Fruit fly (Drosophila melanogaster) whole organism, adult: Measurements from ENCODE around the gene CG45089.

Experiments used
- CG11617 ChIP-seq: fragments of 200-800 bp; sonication (Bioruptor generic); optimal IDR thresholded peaks from 2 replicates; lab custom pipeline; 2017; ENCODE audit warnings: mild to moderate bottlenecking, missing biosample characterization, missing genetic modification reagents, missing genetic modification characterization
- CG1620 ChIP-seq: fragments of 200-800 bp; sonication (Bioruptor generic); optimal IDR thresholded peaks from 2 replicates; lab custom pipeline; 2016; ENCODE audit warnings: missing biosample characterization, missing genetic modification characterization
- CG33017 ChIP-seq: fragments of 200-800 bp; sonication (Bioruptor generic); optimal IDR thresholded peaks from 2 replicates; lab custom pipeline; 2018; ENCODE audit warnings: missing biosample characterization, mild to moderate bottlenecking, missing genetic modification characterization, moderate library complexity
- CG7101 ChIP-seq: fragments of 200-800 bp; sonication (Bioruptor generic); optimal IDR thresholded peaks from 2 replicates; lab custom pipeline; 2018; ENCODE audit warnings: missing biosample characterization, mild to moderate bottlenecking, missing genetic modification characterization, moderate library complexity
- Crg-1 ChIP-seq: fragments of 200-800 bp; sonication (Bioruptor generic); optimal IDR thresholded peaks from 2 replicates; lab custom pipeline; 2016; ENCODE audit warnings: missing biosample characterization, missing genetic modification characterization
- Hr96 ChIP-seq: fragments of 200-800 bp; sonication (Bioruptor generic); optimal IDR thresholded peaks from 2 replicates; lab custom pipeline; 2016; ENCODE audit warnings: missing biosample characterization, missing genetic modification characterization
- bab1 ChIP-seq: fragments of 200-800 bp; sonication (Bioruptor generic); optimal IDR thresholded peaks from 3 replicates; lab custom pipeline; 2019; ENCODE audit warnings: missing biosample characterization, mild to moderate bottlenecking, missing genetic modification characterization, moderate library complexity
- cic ChIP-seq: fragments of 200-800 bp; sonication (Bioruptor generic); optimal IDR thresholded peaks from 2 replicates; lab custom pipeline; 2017; ENCODE audit warnings: missing biosample characterization, mild to moderate bottlenecking, missing genetic modification characterization, moderate library complexity
- kay ChIP-seq: fragments of 200-800 bp; sonication (Bioruptor generic); peaks from one replicate; lab custom pipeline; 2016; ENCODE audit warnings: missing biosample characterization, missing genetic modification characterization, borderline replicate concordance
- ovo ChIP-seq: fragments of 200-800 bp; sonication (Bioruptor generic); optimal IDR thresholded peaks from 2 replicates; lab custom pipeline; 2016; ENCODE audit warnings: missing biosample characterization, missing genetic modification characterization
- pad ChIP-seq: fragments of 200-800 bp; sonication (Bioruptor generic); optimal IDR thresholded peaks from 3 replicates; lab custom pipeline; 2017; ENCODE audit warnings: missing biosample characterization, missing genetic modification characterization, mild to moderate bottlenecking, moderate library complexity, missing genetic modification reagents
- tj ChIP-seq: fragments of 200-800 bp; sonication (Bioruptor generic); optimal IDR thresholded peaks from 3 replicates; lab custom pipeline; 2017; ENCODE audit warnings: missing biosample characterization, mild to moderate bottlenecking, missing genetic modification characterization, moderate library complexity

dm6 chrX:7866868-7867267, 26.7 kb downstream of the CG45089 start, which contains the start of gene Ir7b:
- TF ChIP-seq Hr96 (GFP tag; lab: Kevin White, UChicago) (no peak), cic (GFP tag; lab: Kevin White, UChicago) (no peak), CG11617 (GFP tag; lab: Kevin White, UChicago) (no peak), kay (no peak), CG1620 (GFP tag; lab: Kevin White, UChicago) (no peak), CG33017 (tag; lab: Kevin White, UChicago) (no peak), CG7101 (no peak), pad (GFP tag; lab: Kevin White, UChicago) (no peak), ovo (GFP tag; lab: Kevin White, UChicago) (no peak), Crg-1 (no peak), bab1 (GFP tag; lab: Kevin White, UChicago) (no peak), tj (no peak)
